Fruit fly (Drosophila melanogaster) whole organism: Measurements from ENCODE around the gene Yod1.

ENCODE experiments used
- CG8478 ChIP-seq: fragments of >200 bp; optimal IDR thresholded peaks from 2 replicates; lab custom pipeline; 2018; ENCODE audit warnings: inconsistent platforms
- Dll ChIP-seq: fragments of >200 bp; optimal IDR thresholded peaks from 2 replicates; lab custom pipeline; 2017
- EcR ChIP-seq, 2 experiments: fragments of >200 bp; optimal IDR thresholded peaks; 2 replicates each; lab custom pipeline; 2017; ENCODE audit warnings: missing biosample characterization in 2 of 2, missing genetic modification characterization in 2 of 2, missing genetic modification reagents in 2 of 2
- pan ChIP-seq: fragments of >200 bp; optimal IDR thresholded peaks from 2 replicates; lab custom pipeline; 2017
- psq ChIP-seq: fragments of >200 bp; optimal IDR thresholded peaks from 2 replicates; lab custom pipeline; 2017
- usp ChIP-seq: fragments of >200 bp; optimal IDR thresholded peaks from 2 replicates; lab custom pipeline; 2017; ENCODE audit warnings: missing biosample characterization, missing genetic modification characterization, mixed read lengths

Gene Yod1

dm6 chr3L:5141380-5142101 is 7.9 kb downstream of the Yod1 start, which contains the start of the genes Dhrs4 and Gdap1:
Dhrs4 (minus strand) TSS chr3L:5141646.
Gdap1 (plus strand) TSS chr3L:5141953.
- TF ChIP-seq pan (no peak), CG8478 (lab: Kevin White, UChicago) (no peak), Dll (lab: Kevin White, UChicago) (no peak), psq (no peak), EcR (GFP tag; optimal IDR thresholded peaks at IDR 0.05; lab: Kevin White, UChicago) (no peak), usp (GFP tag; lab: Kevin White, UChicago) (no peak)

DNA sequence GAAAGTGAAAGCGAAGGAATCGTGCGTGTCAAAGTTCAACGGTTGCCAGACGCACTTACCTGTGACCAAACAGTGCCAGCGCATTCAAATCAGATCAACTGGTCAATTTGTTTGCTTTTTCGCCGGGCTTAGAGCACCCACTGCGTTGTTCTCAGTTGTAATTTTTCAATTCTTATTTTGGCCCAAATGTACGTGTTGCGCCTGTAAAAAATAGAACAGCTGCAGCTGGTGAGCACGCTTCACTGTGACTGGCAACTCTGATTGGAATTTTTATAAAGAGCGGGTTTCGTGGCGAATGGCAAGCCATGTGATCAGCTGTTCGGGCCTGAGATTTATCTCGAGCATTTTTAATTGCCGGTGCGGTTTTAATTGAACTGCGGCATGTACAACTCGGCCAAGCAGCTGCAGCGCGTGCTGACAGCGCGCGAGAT is 12.2 kb downstream of the Yod1 start, which contains the start of the genes Fitm and AlaRS-m:
Gene Fitm (minus strand): TSS at position 250 of the 431 bp plus-strand sequence.
Gene AlaRS-m (plus strand): TSS at position 285 of the 431 bp plus-strand sequence.
- TF ChIP-seq CG8478 (lab: Kevin White, UChicago) (no peak), usp (GFP tag; lab: Kevin White, UChicago) (no peak), EcR (GFP tag; optimal IDR thresholded peaks at IDR 0.05; lab: Kevin White, UChicago) (no peak), psq (no peak), Dll (lab: Kevin White, UChicago) (no peak), pan (no peak)

DNA sequence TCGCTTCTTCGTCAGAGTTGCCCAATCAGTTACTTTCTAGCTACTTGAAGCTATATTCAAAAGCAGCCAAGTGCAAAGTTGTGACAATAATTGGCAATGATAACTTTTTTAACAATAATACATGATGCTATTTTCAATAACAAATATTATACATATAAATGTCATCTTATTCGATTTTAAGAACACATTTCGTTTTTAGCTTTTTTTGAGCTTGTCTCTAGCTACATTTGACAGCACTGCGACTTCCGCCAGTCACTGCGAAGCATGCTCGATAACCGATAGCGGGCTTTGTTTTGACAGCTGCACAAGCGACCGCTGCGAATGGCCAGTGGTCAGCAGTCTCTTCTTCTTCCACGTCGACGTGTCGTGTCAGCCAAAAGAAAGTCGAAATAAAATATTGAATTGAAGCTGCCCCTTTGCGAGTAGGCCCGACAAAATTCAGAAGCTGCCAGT is 18.7 kb downstream of the Yod1 start, which contains the start of the genes Gen and Srp54k:
Gene Gen (minus strand): TSS at position 23 of the 453 bp plus-strand sequence.
Gene Srp54k (plus strand): TSS at position 325 of the 453 bp plus-strand sequence.
- TF ChIP-seq EcR (GFP tag; optimal IDR thresholded peaks at IDR 0.05; lab: Kevin White, UChicago) (no peak), CG8478 (lab: Kevin White, UChicago) (no peak), psq (no peak), Dll (lab: Kevin White, UChicago) (no peak), usp (GFP tag; lab: Kevin White, UChicago) (no peak), pan (no peak)

DNA sequence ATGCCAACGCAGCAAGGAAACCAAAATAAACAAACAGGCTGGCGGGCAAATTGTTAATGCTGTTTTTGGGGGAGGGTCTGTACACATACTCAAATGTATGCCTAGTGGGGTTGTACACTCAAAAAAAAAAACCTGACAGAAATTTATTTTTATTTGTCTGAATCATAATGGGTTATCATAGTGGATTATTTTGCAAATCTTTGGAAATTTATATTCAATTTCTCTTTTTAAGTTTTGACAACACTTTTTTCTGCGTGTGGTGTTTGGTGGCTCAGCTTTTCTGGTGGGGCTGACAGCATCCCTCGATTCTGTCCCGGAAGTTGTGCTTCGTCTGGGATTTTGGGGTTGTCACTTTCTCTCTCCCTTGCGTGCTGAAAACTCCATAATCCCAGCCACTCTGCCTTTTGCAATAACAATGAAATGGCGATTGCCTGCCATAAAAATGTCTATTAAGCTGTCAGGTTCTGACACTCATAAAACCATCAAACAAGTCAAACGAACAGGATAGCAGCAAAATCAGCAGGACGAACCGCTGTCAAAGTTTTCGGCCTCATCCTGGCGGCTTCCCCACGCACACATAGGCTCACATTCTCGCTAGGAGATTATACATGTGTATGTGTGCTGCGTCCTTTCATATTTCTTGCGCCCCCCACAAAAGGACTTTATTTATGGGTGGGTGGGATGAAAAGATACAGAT is 21.4 kb downstream of the Yod1 start:
- TF ChIP-seq Dll (lab: Kevin White, UChicago) (no peak), EcR (GFP tag; optimal IDR thresholded peaks at IDR 0.05; lab: Kevin White, UChicago) (no peak), pan (no peak), usp (GFP tag; lab: Kevin White, UChicago) (no peak), CG8478 (lab: Kevin White, UChicago) (no peak), psq (no peak)

DNA sequence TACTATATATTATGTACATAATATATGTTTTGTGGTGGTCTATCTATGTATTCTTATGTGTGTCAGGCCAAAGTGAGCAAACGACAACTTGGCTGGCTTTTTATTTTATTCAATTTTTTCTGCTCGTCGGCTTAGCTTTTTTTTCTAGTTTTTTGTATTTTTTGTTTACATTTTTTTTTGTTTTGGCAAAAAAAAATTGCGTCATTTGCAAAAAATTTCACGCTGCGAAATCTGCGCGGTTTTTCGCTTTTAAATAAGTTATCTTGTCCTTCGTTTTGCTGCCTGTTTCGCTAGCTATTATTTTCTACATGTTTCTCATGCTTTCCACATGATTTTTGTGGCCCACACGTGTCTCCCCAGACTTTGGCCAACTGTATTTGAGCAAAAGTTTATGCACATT is 38.8 kb downstream of the Yod1 start:
- TF ChIP-seq CG8478 (lab: Kevin White, UChicago) (no peak), usp (GFP tag; lab: Kevin White, UChicago) (no peak), EcR (GFP tag; optimal IDR thresholded peaks at IDR 0.05; lab: Kevin White, UChicago) (no peak), pan (no peak), Dll (lab: Kevin White, UChicago) (no peak), psq (no peak)

DNA sequence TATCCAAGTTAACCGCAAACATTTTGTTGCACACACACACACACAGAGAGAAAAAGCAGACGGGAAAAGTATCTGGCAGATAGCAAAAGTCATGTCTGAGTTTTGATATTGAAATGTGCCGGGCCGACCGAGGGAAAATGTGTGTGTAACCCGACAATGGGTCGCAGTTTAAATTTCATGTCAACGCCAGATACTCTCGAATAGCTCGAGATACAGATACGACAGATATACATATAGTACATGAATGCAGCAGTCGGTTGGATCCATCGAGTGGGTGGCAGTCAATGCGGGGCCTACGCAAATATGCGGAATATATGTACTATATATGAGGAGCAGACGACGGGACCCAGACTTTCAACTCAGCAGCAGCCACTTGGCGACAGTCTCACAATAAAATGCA is 42.4 kb downstream of the Yod1 start:
- no peak for TF ChIP-seq pan
- TF ChIP-seq Dll (lab: Kevin White, UChicago) = no peak
- TF ChIP-seq psq = no peak
- no peak for TF ChIP-seq EcR (GFP tag; optimal IDR thresholded peaks at IDR 0.05; lab: Kevin White, UChicago)

- TF ChIP-seq usp (GFP tag; lab: Kevin White, UChicago) (no peak), EcR (GFP tag; optimal IDR thresholded peaks at IDR 0.05; lab: Kevin White, UChicago) (no peak), CG8478 (lab: Kevin White, UChicago) (no peak), pan (no peak), psq (no peak), Dll (lab: Kevin White, UChicago) (no peak)
Measured at dm6 chr3L:5176789-5177188, 43.1 kb downstream of the Yod1 start.

DNA sequence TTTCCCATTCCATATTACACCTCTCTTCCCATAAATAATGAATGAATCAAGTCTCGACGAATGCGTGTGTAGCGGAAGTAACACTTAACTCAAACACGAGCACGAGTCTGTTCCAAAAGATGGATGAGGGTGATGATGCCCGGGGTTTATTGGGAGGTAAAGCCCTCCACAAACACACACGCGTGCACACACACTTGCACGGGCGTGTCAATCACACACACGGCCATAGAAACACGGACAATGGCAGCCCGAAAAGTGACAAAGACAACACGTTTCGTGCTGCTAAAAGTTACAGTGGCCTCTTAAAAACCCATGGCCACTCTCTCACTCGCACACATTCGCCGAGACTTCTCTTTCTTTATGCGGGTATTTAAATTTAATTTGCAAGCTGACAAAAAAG is 45.2 kb downstream of the Yod1 start:
- TF ChIP-seq usp (GFP tag; lab: Kevin White, UChicago) (no peak), CG8478 (lab: Kevin White, UChicago) (no peak), EcR (GFP tag; optimal IDR thresholded peaks at IDR 0.05; lab: Kevin White, UChicago) (no peak), psq (no peak), pan (no peak), Dll (lab: Kevin White, UChicago) (no peak)

dm6 chr3L:5180179-5180578 is 46.5 kb downstream of the Yod1 start:
- TF ChIP-seq psq (no peak), CG8478 (lab: Kevin White, UChicago) (no peak), EcR (GFP tag; optimal IDR thresholded peaks at IDR 0.05; lab: Kevin White, UChicago) (no peak), usp (GFP tag; lab: Kevin White, UChicago) (no peak), Dll (lab: Kevin White, UChicago) (no peak), pan (no peak)

DNA sequence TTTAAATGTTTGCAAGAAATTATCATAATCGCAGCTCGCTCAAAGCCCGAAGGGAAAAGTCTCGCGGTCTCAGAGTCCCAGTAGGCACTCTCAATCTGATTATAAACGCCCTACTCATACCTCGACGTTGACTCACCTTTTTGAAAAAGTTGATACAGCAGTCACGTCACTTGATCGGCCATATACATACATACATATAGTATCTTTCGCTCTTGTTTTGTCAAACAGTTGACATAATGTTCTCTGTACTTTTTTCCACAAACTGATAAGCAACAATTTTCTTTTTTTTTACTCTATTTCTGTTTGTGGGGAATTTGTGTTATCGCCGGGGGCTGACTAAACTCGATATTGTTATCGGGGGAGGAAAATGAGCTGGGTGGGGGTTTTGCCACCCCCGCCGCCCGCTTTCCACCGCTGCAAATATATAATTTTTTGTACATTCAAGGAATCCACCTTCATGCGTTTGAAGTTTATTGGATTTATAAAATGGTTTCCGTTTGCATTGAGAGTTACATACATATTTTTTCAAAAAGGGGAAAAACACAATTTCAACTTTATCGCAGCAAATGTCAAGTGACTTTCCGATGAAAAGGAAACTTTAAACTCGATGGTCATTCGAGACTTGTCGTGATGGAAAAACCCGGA is 47.4 kb downstream of the Yod1 start:
- TF ChIP-seq EcR (GFP tag; optimal IDR thresholded peaks at IDR 0.05; lab: Kevin White, UChicago) = no peak
- TF ChIP-seq CG8478 (lab: Kevin White, UChicago) = no peak
- TF ChIP-seq Dll (lab: Kevin White, UChicago) = no peak
- TF ChIP-seq pan = no peak
- no peak for TF ChIP-seq usp (GFP tag; lab: Kevin White, UChicago)
- TF ChIP-seq psq = no peak

DNA sequence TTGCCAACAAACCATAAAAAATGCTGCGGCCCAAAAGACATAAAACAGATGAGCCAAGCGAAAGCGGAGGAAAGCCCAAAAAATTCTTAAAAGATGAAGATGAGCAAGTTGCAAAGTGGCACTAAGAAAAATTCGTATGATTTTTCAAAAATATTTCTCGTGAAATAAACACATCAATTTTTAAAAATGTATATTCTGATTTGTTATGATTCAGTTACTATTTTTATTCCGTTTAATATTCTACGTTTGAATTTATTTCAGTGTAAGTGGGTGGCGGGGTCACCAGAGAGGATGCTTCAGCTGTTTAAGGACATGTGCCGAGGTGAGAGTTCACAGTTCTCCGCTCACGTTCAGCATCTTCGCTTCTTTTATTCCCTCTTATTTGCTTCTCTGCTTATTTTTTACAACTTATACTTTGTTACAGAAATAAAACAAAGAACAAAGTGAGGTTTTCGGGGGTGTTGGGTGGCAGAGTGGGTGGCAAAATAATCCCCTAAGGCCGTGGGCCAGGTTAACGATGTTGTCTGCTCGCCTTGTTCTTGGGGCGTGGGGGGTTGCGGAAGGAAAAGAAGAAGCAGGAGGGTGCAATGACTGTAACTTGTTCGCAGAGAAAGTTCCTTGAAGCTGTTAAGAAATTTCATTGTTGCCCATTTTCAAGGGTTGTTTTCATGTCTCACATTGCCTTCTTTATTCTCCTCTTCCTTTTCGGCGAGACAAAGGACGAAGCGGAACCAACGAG is 48.8 kb downstream of the Yod1 start:
- TF ChIP-seq EcR (GFP tag; optimal IDR thresholded peaks at IDR 0.05; lab: Kevin White, UChicago) (no peak), usp (GFP tag; lab: Kevin White, UChicago) (no peak), CG8478 (lab: Kevin White, UChicago) (no peak), Dll (lab: Kevin White, UChicago) (no peak), psq (no peak), pan (no peak)
